Fruit fly (Drosophila melanogaster) whole organism, pupa: ENCODE data around the gene spi.

Experiments
- CG10348 ChIP-seq: fragments of 200-800 bp; sonication (Bioruptor generic); IDR thresholded peaks from 2 replicates; pipeline ENCODE4 v1.3.6; 2022; ENCODE audit warnings: missing biosample characterization, missing genetic modification characterization
- CG12605 ChIP-seq: fragments of 200-800 bp; sonication (Bioruptor generic); IDR thresholded peaks from 2 replicates; pipeline ENCODE4 v1.3.6; 2022; ENCODE audit warnings: missing biosample characterization, missing genetic modification characterization
- CG14655 ChIP-seq: fragments of 200-800 bp; sonication (Bioruptor generic); optimal IDR thresholded peaks from 3 replicates; lab custom pipeline; 2017; ENCODE audit warnings: mild to moderate bottlenecking, missing biosample characterization, missing genetic modification reagents, missing genetic modification characterization
- CG34367 ChIP-seq: fragments of 200-800 bp; sonication (Bioruptor generic); optimal IDR thresholded peaks from 2 replicates; lab custom pipeline; 2018; ENCODE audit warnings: missing biosample characterization, mild to moderate bottlenecking, missing genetic modification characterization
- CG8159 ChIP-seq: fragments of 200-800 bp; sonication (Bioruptor generic); optimal IDR thresholded peaks from 3 replicates; lab custom pipeline; 2018; ENCODE audit warnings: missing biosample characterization, mild to moderate bottlenecking, missing genetic modification characterization, moderate library complexity
- CG8301 ChIP-seq: fragments of 200-800 bp; sonication (Bioruptor generic); optimal IDR thresholded peaks from 2 replicates; lab custom pipeline; 2018; ENCODE audit warnings: missing biosample characterization, mild to moderate bottlenecking, missing genetic modification characterization
- Pif1A ChIP-seq: fragments of 200-800 bp; sonication (Bioruptor generic); optimal IDR thresholded peaks from 3 replicates; lab custom pipeline; 2016; ENCODE audit warnings: missing biosample characterization, missing genetic modification characterization
- rn ChIP-seq: fragments of 200-800 bp; sonication (Bioruptor generic); IDR thresholded peaks from 2 replicates; pipeline ENCODE4 v1.3.6; 2022; ENCODE audit warnings: missing biosample characterization, missing genetic modification characterization

- TF ChIP-seq CG14655 (GFP tag; lab: Kevin White, UChicago) (no peak), CG10348 (GFP tag; lab: Robert Waterston, UW) (no peak), CG8301 (tag; lab: Kevin White, UChicago) (no peak), rn (GFP tag; lab: Robert Waterston, UW) (no peak), CG34367 (tag; lab: Kevin White, UChicago) (no peak), CG8159 (no peak), Pif1A (GFP tag; lab: Kevin White, UChicago) (no peak), CG12605 (GFP tag; lab: Robert Waterston, UW) (no peak)
These were observed 57.5 kb downstream of the spi start for dm6 chr2L:19519611-19520010.
